Worm (Caenorhabditis elegans) whole organism, midembryonic: ENCODE results near the gene C05E11.6.

ENCODE experiments used
- T22C8.4 ChIP-seq: fragments of 200-800 bp; sonication (Bioruptor generic); IDR thresholded peaks from 2 replicates; pipeline ENCODE4 v1.3.6; 2022; ENCODE audit warnings: missing genetic modification characterization, missing compliant biosample characterization
- cog-1 ChIP-seq: sonication (generic microtip); optimal IDR thresholded peaks from 2 replicates; lab custom pipeline; 2016; ENCODE audit warnings: missing genetic modification characterization, missing compliant biosample characterization
- flt-1 ChIP-seq: fragments of 200-800 bp; sonication (Bioruptor generic); IDR thresholded peaks from 2 replicates; pipeline ENCODE4 v1.3.6; 2022; ENCODE audit warnings: missing genetic modification characterization, missing compliant biosample characterization
- klf-2 ChIP-seq: fragments of 200-800 bp; sonication (Bioruptor generic); conservative IDR thresholded peaks from 2 replicates; pipeline ENCODE4 v1.3.6; 2022; ENCODE audit warnings: missing genetic modification reagents, missing genetic modification characterization, missing compliant biosample characterization
- med-1 ChIP-seq: sonication (generic microtip); optimal IDR thresholded peaks from 2 replicates; lab custom pipeline; 2017; ENCODE audit warnings: missing genetic modification characterization, mild to moderate bottlenecking, missing compliant biosample characterization, antibody characterized with exemption, missing genetic modification reagents; ENCODE audit not compliant: insufficient read depth
- ref-1 ChIP-seq: fragments of 200-800 bp; sonication (Bioruptor generic); conservative IDR thresholded peaks from 2 replicates; pipeline ENCODE4 v1.3.6; 2022; ENCODE audit warnings: missing genetic modification reagents, missing genetic modification characterization, missing compliant biosample characterization
- tab-1 ChIP-seq: fragments of 200-800 bp; sonication (Bioruptor generic); IDR thresholded peaks from 2 replicates; pipeline ENCODE4 v1.3.6; 2022; ENCODE audit warnings: missing genetic modification characterization, missing compliant biosample characterization
- ztf-23 ChIP-seq: fragments of 200-800 bp; sonication (Bioruptor generic); IDR thresholded peaks from 2 replicates; pipeline ENCODE4 v1.3.6; 2022; ENCODE audit warnings: missing genetic modification reagents, missing genetic modification characterization, missing compliant biosample characterization
- ztf-29 ChIP-seq: fragments of 200-800 bp; sonication (Bioruptor generic); IDR thresholded peaks from 2 replicates; pipeline ENCODE4 v1.3.6; 2022; ENCODE audit warnings: missing genetic modification reagents, missing genetic modification characterization, missing compliant biosample characterization

Gene C05E11.6

DNA sequence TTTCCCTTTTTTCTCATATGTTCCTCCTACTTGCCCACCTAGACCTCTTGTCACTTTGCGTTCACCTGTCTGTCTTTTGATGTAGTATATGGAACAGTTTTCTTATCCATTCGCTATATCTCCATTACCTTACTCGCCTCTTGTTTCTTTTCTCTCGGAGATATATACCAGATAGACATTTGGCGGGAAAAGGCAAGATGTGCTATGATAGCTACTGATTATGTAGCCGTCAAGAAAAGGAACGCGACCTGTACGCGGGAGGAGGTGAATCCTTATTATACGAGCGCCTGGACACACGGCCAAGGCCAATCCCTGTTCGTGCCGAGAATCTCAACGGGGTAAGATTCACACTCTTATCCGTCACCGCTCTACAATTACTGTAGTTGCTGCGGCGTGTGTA lies 8.9 kb upstream of the C05E11.6 start:
- TF ChIP-seq klf-2 (GFP tag; lab: Robert Waterston, UW) (no peak), tab-1 (no peak), ref-1 (GFP tag; lab: Robert Waterston, UW) (no peak), T22C8.4 (no peak), ztf-23 (no peak), flt-1 (GFP tag; lab: Robert Waterston, UW) (no peak), cog-1 (tag; lab: Kevin White, UChicago) (no peak), med-1 (GFP tag; lab: Kevin White, UChicago) (no peak), ztf-29 (GFP tag; lab: Robert Waterston, UW) (no peak)

DNA sequence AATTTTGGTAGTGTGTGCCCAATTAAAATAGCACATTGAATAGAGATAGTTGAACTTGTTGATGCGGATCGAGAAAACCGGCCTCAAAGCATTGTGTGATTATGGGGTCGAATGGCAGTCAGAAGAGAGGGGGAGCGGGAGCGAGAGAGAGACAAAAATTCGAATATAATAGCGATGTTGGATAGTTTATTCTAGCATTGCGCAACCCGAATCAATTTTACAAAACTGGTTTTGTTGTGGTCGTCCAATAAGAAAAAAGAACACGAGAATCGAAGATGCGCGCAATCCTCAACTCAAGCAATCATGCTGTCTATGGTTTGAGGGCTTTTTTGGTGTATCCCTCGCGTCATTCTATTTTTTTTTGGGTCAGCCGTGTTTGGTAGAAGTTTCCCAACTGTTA lies 8.5 kb upstream of the C05E11.6 start:
- no peak for TF ChIP-seq ztf-29 (GFP tag; lab: Robert Waterston, UW)
- no peak for TF ChIP-seq klf-2 (GFP tag; lab: Robert Waterston, UW)
- TF ChIP-seq ref-1 (GFP tag; lab: Robert Waterston, UW), result no peak
- TF ChIP-seq flt-1 (GFP tag; lab: Robert Waterston, UW), result no peak
- no peak for TF ChIP-seq cog-1 (tag; lab: Kevin White, UChicago)
- no peak for TF ChIP-seq tab-1

DNA sequence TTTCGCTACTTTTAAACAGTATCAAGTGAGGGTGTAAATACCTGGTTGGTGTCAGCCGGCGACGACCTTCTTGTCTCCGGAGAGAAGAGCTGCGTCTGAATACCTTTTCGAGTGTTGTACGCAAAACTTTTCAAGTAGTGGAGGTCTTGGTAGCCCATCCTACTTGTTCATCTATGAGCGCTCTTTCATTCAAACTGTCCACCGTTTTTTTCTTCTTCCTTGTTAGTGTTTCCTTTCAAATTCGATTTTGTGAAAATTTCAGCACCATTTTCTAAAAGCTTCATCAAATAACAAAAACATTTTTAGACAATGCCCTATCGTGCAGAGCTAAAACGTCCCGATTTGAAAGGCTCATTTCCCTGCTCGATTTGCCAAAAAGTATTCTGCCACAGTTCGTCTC lies 7.6 kb upstream of the C05E11.6 start, which contains the start of gene ham-2:
Gene ham-2 (plus strand): TSS at position 301 of the 400 bp plus-strand sequence.
- TF ChIP-seq ref-1 (GFP tag; lab: Robert Waterston, UW) (no peak), tab-1 (no peak), flt-1 (GFP tag; lab: Robert Waterston, UW) (no peak), cog-1 (tag; lab: Kevin White, UChicago) (no peak), klf-2 (GFP tag; lab: Robert Waterston, UW) (no peak), ztf-23 (no peak), T22C8.4 (no peak)

DNA sequence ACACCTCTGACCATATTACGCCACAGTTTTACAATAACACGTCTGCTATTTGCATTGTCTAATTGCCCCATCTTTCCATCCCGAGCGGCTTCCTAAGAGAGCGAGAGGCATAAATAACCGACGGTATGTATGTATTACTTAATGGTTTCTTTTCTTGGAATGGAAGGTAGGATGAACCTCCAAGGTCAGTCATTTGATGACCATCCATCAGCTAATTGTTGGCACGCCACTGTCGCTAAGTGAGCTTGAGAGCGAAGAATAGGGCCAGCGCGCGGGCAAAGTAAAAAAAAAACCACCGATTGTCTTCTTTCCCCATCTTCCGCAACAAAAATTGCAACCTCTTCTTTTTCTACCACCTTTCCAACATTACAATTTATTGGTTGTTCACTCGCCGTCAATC lies 5.9 kb upstream of the C05E11.6 start:
- TF ChIP-seq T22C8.4 (no peak), med-1 (GFP tag; lab: Kevin White, UChicago) (no peak), flt-1 (GFP tag; lab: Robert Waterston, UW) (no peak), cog-1 (tag; lab: Kevin White, UChicago) (no peak), klf-2 (GFP tag; lab: Robert Waterston, UW) (no peak), ztf-23 (no peak), tab-1 (no peak), ref-1 (GFP tag; lab: Robert Waterston, UW) (no peak)

DNA sequence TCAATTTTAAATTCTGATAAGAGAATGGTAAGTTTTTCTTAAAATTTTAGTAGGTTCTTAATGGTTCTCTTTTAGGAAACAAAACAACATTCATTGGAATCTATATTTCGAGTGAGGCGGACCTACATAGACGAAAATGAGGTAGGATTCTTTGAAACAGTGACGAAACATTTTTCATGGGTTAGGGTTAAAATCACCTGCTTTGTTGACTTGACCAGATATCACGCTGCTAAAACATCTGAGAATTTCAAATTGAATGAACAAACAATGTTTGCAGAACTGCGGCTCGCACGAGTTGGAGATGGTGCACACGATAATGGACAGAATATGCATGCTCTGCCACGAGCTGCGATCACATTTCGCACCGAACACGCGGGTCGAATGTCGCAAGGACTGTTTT lies 325 bp downstream of the C05E11.6 start:
- TF ChIP-seq ztf-23 (no peak), tab-1 (no peak), med-1 (GFP tag; lab: Kevin White, UChicago) (no peak), ref-1 (GFP tag; lab: Robert Waterston, UW) (no peak), flt-1 (GFP tag; lab: Robert Waterston, UW) (no peak), T22C8.4 (no peak), klf-2 (GFP tag; lab: Robert Waterston, UW) (no peak), cog-1 (tag; lab: Kevin White, UChicago) (no peak), ztf-29 (GFP tag; lab: Robert Waterston, UW) (no peak)

DNA sequence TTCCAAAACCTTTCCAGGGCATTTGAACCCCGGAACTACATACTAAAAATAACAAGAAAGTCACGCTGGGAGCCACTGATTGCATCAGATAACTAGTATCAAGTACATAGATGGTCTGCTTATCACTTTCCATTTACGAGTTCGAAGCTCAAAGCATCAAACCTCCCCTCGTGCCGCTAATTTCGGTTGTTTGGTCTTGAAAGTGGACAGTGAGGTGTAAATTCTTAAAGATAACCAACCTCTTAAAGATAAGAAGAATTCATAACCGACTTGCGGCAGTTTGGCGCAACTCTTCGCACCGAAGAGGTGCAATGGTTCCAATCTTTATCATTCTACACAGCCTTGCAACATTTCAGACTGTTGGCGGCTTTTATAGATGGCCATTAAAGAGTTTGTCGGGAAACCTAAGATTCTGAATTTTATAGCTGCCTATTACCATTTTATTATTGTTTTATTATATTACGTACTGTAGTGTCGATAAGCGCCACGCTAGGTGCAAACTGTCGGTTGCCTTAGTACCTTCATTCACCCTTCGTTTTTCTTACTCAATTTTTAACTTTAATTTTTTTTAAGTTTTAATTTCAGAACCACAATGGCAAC lies 2.9 kb downstream of the C05E11.6 start, which contains the start of gene amt-4:
Gene amt-4 (plus strand): TSS at position 586 of the 600 bp plus-strand sequence.
- TF ChIP-seq klf-2 (GFP tag; lab: Robert Waterston, UW) (no peak), cog-1 (tag; lab: Kevin White, UChicago) (no peak), ztf-23 (no peak), T22C8.4 (no peak), med-1 (GFP tag; lab: Kevin White, UChicago) (no peak), ref-1 (GFP tag; lab: Robert Waterston, UW) (no peak), tab-1 (no peak), ztf-29 (GFP tag; lab: Robert Waterston, UW) (no peak), flt-1 (GFP tag; lab: Robert Waterston, UW) (no peak)

DNA sequence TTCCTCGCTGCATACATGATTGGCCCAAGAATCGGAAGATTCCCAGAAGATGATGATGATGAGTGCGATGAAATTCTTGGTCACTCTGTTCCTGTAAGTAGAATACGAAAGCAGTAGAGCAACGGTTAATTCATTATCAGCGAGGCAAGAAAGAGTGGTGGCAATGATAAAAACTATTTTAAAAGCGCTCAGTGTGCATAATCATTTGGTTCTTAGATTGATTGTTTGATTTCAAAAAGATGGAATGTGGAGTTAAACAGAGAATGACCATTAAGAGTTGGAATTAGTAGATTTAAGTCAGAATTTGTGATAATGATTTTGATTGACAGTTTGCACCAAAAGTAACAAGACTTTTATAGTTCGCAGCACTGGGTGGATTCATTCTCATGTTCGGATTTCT lies 5.1 kb downstream of the C05E11.6 start:
- TF ChIP-seq cog-1 (tag; lab: Kevin White, UChicago) (no peak), flt-1 (GFP tag; lab: Robert Waterston, UW) (no peak), ztf-29 (GFP tag; lab: Robert Waterston, UW) (no peak), med-1 (GFP tag; lab: Kevin White, UChicago) (no peak), ztf-23 (no peak), klf-2 (GFP tag; lab: Robert Waterston, UW) (no peak), ref-1 (GFP tag; lab: Robert Waterston, UW) (no peak), T22C8.4 (no peak), tab-1 (no peak)

DNA sequence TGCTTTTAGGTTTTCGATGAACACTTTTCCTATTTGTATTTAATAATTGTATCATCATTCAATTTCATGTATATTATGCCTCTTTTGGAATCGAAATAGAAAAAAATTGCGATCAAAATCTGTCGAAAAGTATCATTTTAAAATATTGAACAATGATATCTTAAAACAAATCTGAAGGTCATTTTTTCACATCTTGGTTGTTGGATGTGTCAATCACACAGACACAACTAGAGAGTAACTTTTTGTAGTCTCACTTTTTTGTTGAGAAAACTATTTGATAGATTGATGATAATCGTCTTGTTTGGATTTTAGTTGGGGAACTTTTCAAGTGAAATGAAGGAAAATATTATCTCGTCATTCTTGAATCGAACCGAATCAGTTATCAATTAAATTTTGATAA lies 7.3 kb downstream of the C05E11.6 start:
- TF ChIP-seq tab-1, result no peak
- TF ChIP-seq med-1 (GFP tag; lab: Kevin White, UChicago), result no peak
- no peak for TF ChIP-seq ztf-29 (GFP tag; lab: Robert Waterston, UW)
- no peak for TF ChIP-seq cog-1 (tag; lab: Kevin White, UChicago)
- TF ChIP-seq T22C8.4, result no peak
- no peak for TF ChIP-seq klf-2 (GFP tag; lab: Robert Waterston, UW)
- no peak for TF ChIP-seq flt-1 (GFP tag; lab: Robert Waterston, UW)
- TF ChIP-seq ztf-23, result no peak
- no peak for TF ChIP-seq ref-1 (GFP tag; lab: Robert Waterston, UW)

DNA sequence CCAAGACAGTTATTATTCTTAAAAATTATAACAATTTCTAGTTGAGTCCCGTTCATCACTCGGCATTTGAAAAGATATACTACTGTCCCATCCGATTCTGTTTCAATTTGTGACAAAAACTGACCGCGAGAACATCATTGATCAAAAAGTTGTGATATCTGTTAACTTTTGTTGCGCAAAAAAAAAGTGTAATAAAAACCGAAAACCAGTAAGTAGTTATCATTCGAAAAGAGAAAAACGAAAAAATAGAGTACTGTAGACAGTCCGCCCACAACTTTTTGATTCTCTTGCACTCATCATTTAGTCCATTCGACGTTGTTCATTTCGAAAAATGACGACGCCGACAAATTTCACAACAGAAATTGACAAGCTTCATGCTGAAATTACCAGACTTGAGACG lies 9.2 kb downstream of the C05E11.6 start, which contains the start of gene amt-1:
Gene amt-1 (plus strand): TSS at position 301 of the 400 bp plus-strand sequence.
- no peak for TF ChIP-seq ztf-29 (GFP tag; lab: Robert Waterston, UW)

DNA sequence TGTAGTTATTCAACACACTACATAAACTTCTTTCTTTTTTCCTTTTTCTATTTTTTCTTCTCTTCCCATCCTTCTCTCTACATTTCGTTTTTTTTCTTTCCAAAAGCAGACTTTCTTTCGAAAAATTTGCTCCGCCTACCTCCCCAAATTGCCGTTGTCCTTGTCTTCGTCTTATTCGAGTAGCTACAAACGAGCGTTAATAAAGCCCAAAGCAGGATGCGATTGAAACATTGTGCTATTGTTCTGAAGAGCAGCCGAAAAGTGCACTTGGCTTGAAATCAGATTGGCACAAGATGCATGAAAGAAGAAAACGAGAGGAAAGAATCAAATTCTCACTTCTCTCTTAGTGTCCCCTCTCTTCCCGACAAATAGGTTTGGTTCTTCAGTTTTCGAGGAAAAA lies 12.9 kb downstream of the C05E11.6 start:
- TF ChIP-seq klf-2 (GFP tag; lab: Robert Waterston, UW) (no peak), med-1 (GFP tag; lab: Kevin White, UChicago) (no peak), flt-1 (GFP tag; lab: Robert Waterston, UW) (no peak), cog-1 (tag; lab: Kevin White, UChicago) (no peak), ref-1 (GFP tag; lab: Robert Waterston, UW) (no peak), ztf-23 (no peak), ztf-29 (GFP tag; lab: Robert Waterston, UW) (no peak), T22C8.4 (no peak), tab-1 (no peak)
